Fruit fly (Drosophila melanogaster) whole organism, prepupa: ENCODE measurements around the gene pr.

Source experiments
- CG1621 ChIP-seq: fragments of 200-800 bp; sonication (Bioruptor generic); optimal IDR thresholded peaks from 3 replicates; lab custom pipeline; 2018; ENCODE audit warnings: missing biosample characterization, mild to moderate bottlenecking, missing genetic modification characterization
- CG6854 ChIP-seq: fragments of 200-800 bp; sonication (Bioruptor generic); optimal IDR thresholded peaks from 2 replicates; lab custom pipeline; 2017; ENCODE audit warnings: missing biosample characterization, mild to moderate bottlenecking, missing genetic modification characterization
- Hr4 ChIP-seq: fragments of 200-800 bp; sonication (Bioruptor generic); optimal IDR thresholded peaks from 3 replicates; lab custom pipeline; 2016; ENCODE audit warnings: missing biosample characterization, missing genetic modification characterization
- Sox102F ChIP-seq: fragments of 200-800 bp; sonication (Bioruptor generic); optimal IDR thresholded peaks from 2 replicates; lab custom pipeline; 2016; ENCODE audit warnings: missing biosample characterization, mild to moderate bottlenecking, missing genetic modification characterization
- fkh ChIP-seq: fragments of 200-800 bp; sonication (Bioruptor generic); optimal IDR thresholded peaks from 3 replicates; lab custom pipeline; 2017; ENCODE audit warnings: missing biosample characterization, mild to moderate bottlenecking, missing genetic modification characterization, moderate library complexity

DNA sequence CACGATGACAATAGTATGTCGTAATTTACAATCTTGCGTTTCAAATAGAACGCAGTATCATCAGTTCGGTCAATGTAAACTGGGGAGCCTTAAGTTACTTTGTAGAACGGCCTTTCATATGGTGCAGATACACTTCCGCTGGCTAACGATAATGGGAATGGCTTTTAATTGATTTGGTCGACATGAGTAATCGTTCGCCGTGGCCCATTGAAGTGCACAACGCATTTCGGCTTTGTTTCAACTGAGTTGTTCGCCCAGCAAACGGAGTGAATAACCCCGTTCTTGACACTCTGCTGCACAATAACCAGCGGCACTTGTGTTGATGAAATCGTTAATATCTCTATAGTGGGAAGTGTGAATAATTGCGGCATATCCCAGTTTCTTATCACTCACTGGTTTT is 7.3 kb downstream of the pr start:
- TF ChIP-seq CG6854 (GFP tag; lab: Kevin White, UChicago) (no peak), Sox102F (no peak), Hr4 (GFP tag; lab: Kevin White, UChicago) (no peak), CG1621 (tag; lab: Kevin White, UChicago) (no peak), fkh (GFP tag; lab: Kevin White, UChicago) (no peak)
